Worm (Caenorhabditis elegans): ENCODE results near the gene ndua-12.

- TF ChIP-seq zag-1 (tag; optimal IDR thresholded peaks at IDR 0.05) (no peak), ceh-16 (tag; optimal IDR thresholded peaks at IDR 0.05) (no peak), nhr-25 (tag; optimal IDR thresholded peaks at IDR 0.05) (no peak), lsy-2 (tag; optimal IDR thresholded peaks at IDR 0.05) (peak in 1 of 2 experiments; percentile 20), nhr-12 (tag; optimal IDR thresholded peaks at IDR 0.05) (no peak), nhr-21 (tag; optimal IDR thresholded peaks at IDR 0.05) (no peak)
Observed at ce11 chrIV:2709590-2710201, 9.9 kb downstream of the ndua-12 start.
